Fruit fly (Drosophila melanogaster) whole organism, embryonic: ENCODE measurements around the gene drongo.

ENCODE experiments used
- Antp ChIP-seq: fragments of 200-800 bp; sonication (Bioruptor generic); optimal IDR thresholded peaks from 3 replicates; lab custom pipeline; 2016; ENCODE audit warnings: missing biosample characterization, missing genetic modification characterization
- Atf3 ChIP-seq: fragments of 200-800 bp; sonication (Bioruptor generic); optimal IDR thresholded peaks from 3 replicates; lab custom pipeline; 2016; ENCODE audit warnings: missing biosample characterization, missing genetic modification characterization
- Atf6 ChIP-seq: fragments of 200-800 bp; sonication (Bioruptor generic); IDR thresholded peaks from 2 replicates; pipeline ENCODE4 v1.3.6; 2022; ENCODE audit warnings: missing biosample characterization, missing genetic modification characterization
- B-H1 ChIP-seq: fragments of 200-800 bp; sonication (Bioruptor generic); IDR thresholded peaks from 3 replicates; pipeline ENCODE4 v1.3.6; 2022; ENCODE audit warnings: missing biosample characterization, missing genetic modification characterization
- Bdp1 ChIP-seq: fragments of 200-800 bp; sonication (Bioruptor generic); optimal IDR thresholded peaks from 3 replicates; lab custom pipeline; 2016; ENCODE audit warnings: missing biosample characterization, missing genetic modification characterization
- CG10366 ChIP-seq: fragments of 200-800 bp; sonication (Bioruptor generic); IDR thresholded peaks from 2 replicates; pipeline ENCODE4 v1.3.6; 2022; ENCODE audit warnings: missing biosample characterization, missing genetic modification characterization
- CG11093 ChIP-seq: fragments of 200-800 bp; sonication (Bioruptor generic); IDR thresholded peaks from 3 replicates; pipeline ENCODE4 v1.3.6; 2022; ENCODE audit warnings: missing biosample characterization, missing genetic modification characterization
- CG11723 ChIP-seq: fragments of 200-800 bp; sonication (Bioruptor generic); optimal IDR thresholded peaks from 2 replicates; lab custom pipeline; 2017; ENCODE audit warnings: missing biosample characterization, mild to moderate bottlenecking, missing genetic modification characterization
- CG12071 ChIP-seq: fragments of 200-800 bp; sonication (Bioruptor generic); optimal IDR thresholded peaks from 3 replicates; lab custom pipeline; 2018; ENCODE audit warnings: missing biosample characterization, mild to moderate bottlenecking, missing genetic modification characterization
- CG1233 ChIP-seq: fragments of 200-800 bp; sonication (Bioruptor generic); optimal IDR thresholded peaks from 4 replicates; lab custom pipeline; 2018; ENCODE audit warnings: missing biosample characterization, mild to moderate bottlenecking, missing genetic modification characterization
- CG13775 ChIP-seq: fragments of 200-800 bp; sonication (Bioruptor generic); optimal IDR thresholded peaks from 3 replicates; lab custom pipeline; 2017; ENCODE audit warnings: missing biosample characterization, mild to moderate bottlenecking, missing genetic modification characterization
- CG14667 ChIP-seq: fragments of 200-800 bp; sonication (Bioruptor generic); IDR thresholded peaks from 2 replicates; pipeline ENCODE4 v1.3.6; 2022; ENCODE audit warnings: missing biosample characterization, missing genetic modification characterization
- CG14965 ChIP-seq: fragments of 200-800 bp; sonication (Bioruptor generic); optimal IDR thresholded peaks from 2 replicates; lab custom pipeline; 2016; ENCODE audit warnings: missing biosample characterization, missing genetic modification characterization, borderline replicate concordance
- CG17328 ChIP-seq: fragments of 200-800 bp; sonication (Bioruptor generic); IDR thresholded peaks from 2 replicates; pipeline ENCODE4 v1.3.6; 2022; ENCODE audit warnings: missing biosample characterization, missing genetic modification characterization
- CG3281 ChIP-seq: fragments of 200-800 bp; sonication (Bioruptor generic); optimal IDR thresholded peaks from 3 replicates; lab custom pipeline; 2017; ENCODE audit warnings: missing biosample characterization, mild to moderate bottlenecking, missing genetic modification characterization
- CG33213 ChIP-seq: fragments of 200-800 bp; sonication (Bioruptor generic); optimal IDR thresholded peaks from 3 replicates; lab custom pipeline; 2016; ENCODE audit warnings: missing biosample characterization, missing genetic modification characterization
- CG3726 ChIP-seq: fragments of 200-800 bp; sonication (Bioruptor generic); IDR thresholded peaks from 3 replicates; pipeline ENCODE4, ENCODE4 v1.3.6; 2022; ENCODE audit warnings: missing biosample characterization, missing genetic modification characterization
- CG6272 ChIP-seq: fragments of 200-800 bp; sonication (Bioruptor generic); IDR thresholded peaks from 2 replicates; pipeline ENCODE4 v1.3.6; 2022; ENCODE audit warnings: missing biosample characterization, missing genetic modification characterization
- CG7357 ChIP-seq: fragments of 200-800 bp; sonication (Bioruptor generic); IDR thresholded peaks from 3 replicates; pipeline ENCODE4 v1.3.6; 2022; ENCODE audit warnings: missing biosample characterization, missing genetic modification characterization
- CG8924 ChIP-seq: fragments of 200-800 bp; optimal IDR thresholded peaks from 3 replicates; lab custom pipeline; 2019; ENCODE audit warnings: missing biosample characterization, mild to moderate bottlenecking, missing genetic modification characterization, moderate library complexity
- CG9932 ChIP-seq: fragments of 200-800 bp; sonication (Bioruptor generic); IDR thresholded peaks from 2 replicates; pipeline ENCODE4 v1.3.6; 2022; ENCODE audit warnings: missing biosample characterization, missing genetic modification characterization
- Ets65A ChIP-seq: fragments of 200-800 bp; sonication (Bioruptor generic); peaks from one replicate; lab custom pipeline; 2016; ENCODE audit warnings: missing biosample characterization, missing genetic modification characterization
- Fer1 ChIP-seq: fragments of 200-800 bp; sonication (Bioruptor generic); optimal IDR thresholded peaks from 2 replicates; lab custom pipeline; 2017; ENCODE audit warnings: missing biosample characterization, mild to moderate bottlenecking, missing genetic modification characterization
- HmgZ ChIP-seq: fragments of 200-800 bp; sonication (Bioruptor generic); optimal IDR thresholded peaks from 2 replicates; lab custom pipeline; 2018; ENCODE audit warnings: missing biosample characterization, mild to moderate bottlenecking, missing genetic modification characterization
- Hr3 ChIP-seq: fragments of 200-800 bp; sonication (Bioruptor generic); optimal IDR thresholded peaks from 3 replicates; lab custom pipeline; 2016; ENCODE audit warnings: missing biosample characterization, missing genetic modification characterization
- Lpt ChIP-seq: fragments of >200 bp; optimal IDR thresholded peaks from 2 replicates; lab custom pipeline; 2018; ENCODE audit warnings: missing biosample characterization, missing genetic modification characterization
- Max ChIP-seq: fragments of 200-800 bp; sonication (Bioruptor generic); optimal IDR thresholded peaks from 2 replicates; lab custom pipeline; 2016; ENCODE audit warnings: missing biosample characterization, mild to moderate bottlenecking, missing genetic modification characterization
- Mes4 ChIP-seq: fragments of 200-800 bp; sonication (Bioruptor generic); optimal IDR thresholded peaks from 2 replicates; lab custom pipeline; 2016; ENCODE audit warnings: missing biosample characterization, missing genetic modification characterization
- NC2α ChIP-seq: fragments of 200-800 bp; sonication (Bioruptor generic); optimal IDR thresholded peaks from 2 replicates; lab custom pipeline; 2016; ENCODE audit warnings: missing biosample characterization, missing genetic modification characterization
- Nf-YB ChIP-seq: fragments of 200-800 bp; sonication (Bioruptor generic); optimal IDR thresholded peaks from 3 replicates; lab custom pipeline; 2019; ENCODE audit warnings: missing biosample characterization, mild to moderate bottlenecking, missing genetic modification characterization, moderate library complexity
- Sry-δ ChIP-seq: fragments of 200-800 bp; sonication (Bioruptor generic); optimal IDR thresholded peaks from 2 replicates; lab custom pipeline; 2016; ENCODE audit warnings: missing biosample characterization, missing genetic modification characterization
- aop ChIP-seq: fragments of 200-800 bp; sonication (Bioruptor generic); IDR thresholded peaks from 2 replicates; pipeline ENCODE4 v1.3.6; 2022; ENCODE audit warnings: missing biosample characterization, missing genetic modification characterization
- ap ChIP-seq: fragments of 200-800 bp; sonication (Bioruptor generic); IDR thresholded peaks from 2 replicates; pipeline ENCODE4 v1.3.6; 2022; ENCODE audit warnings: missing biosample characterization, missing genetic modification characterization
- bab2 ChIP-seq: fragments of 200-800 bp; sonication (Bioruptor generic); optimal IDR thresholded peaks from 2 replicates; lab custom pipeline; 2016; ENCODE audit warnings: missing biosample characterization, missing genetic modification characterization
- bbx ChIP-seq: fragments of 200-800 bp; sonication (Bioruptor generic); IDR thresholded peaks from 2 replicates; pipeline ENCODE4 v1.3.6; 2022; ENCODE audit warnings: missing biosample characterization, missing genetic modification characterization; ENCODE audit not compliant: partially characterized antibody
- corto ChIP-seq: fragments of 200-800 bp; sonication (Bioruptor generic); optimal IDR thresholded peaks from 2 replicates; lab custom pipeline; 2016; ENCODE audit warnings: missing biosample characterization, mild to moderate bottlenecking, missing genetic modification characterization, moderate library complexity
- kah ChIP-seq: fragments of 200-800 bp; sonication (Bioruptor generic); optimal IDR thresholded peaks from 2 replicates; lab custom pipeline; 2018; ENCODE audit warnings: missing biosample characterization, mild to moderate bottlenecking, missing genetic modification characterization
- knrl ChIP-seq: fragments of 200-800 bp; sonication (Bioruptor generic); IDR thresholded peaks from 3 replicates; pipeline ENCODE4 v1.3.6; 2022; ENCODE audit warnings: missing biosample characterization, missing genetic modification characterization; ENCODE audit not compliant: partially characterized antibody
- maf-S ChIP-seq: fragments of 200-800 bp; sonication (Bioruptor generic); optimal IDR thresholded peaks from 2 replicates; lab custom pipeline; 2016; ENCODE audit warnings: missing biosample characterization, missing genetic modification characterization
- mam ChIP-seq: fragments of 200-800 bp; sonication (Bioruptor generic); optimal IDR thresholded peaks from 3 replicates; lab custom pipeline; 2016; ENCODE audit warnings: missing biosample characterization, missing genetic modification characterization
- org-1 ChIP-seq: fragments of 200-800 bp; sonication (Bioruptor generic); optimal IDR thresholded peaks from 2 replicates; lab custom pipeline; 2017; ENCODE audit warnings: missing biosample characterization, missing genetic modification characterization
- pum ChIP-seq: fragments of 200-800 bp; sonication (Bioruptor generic); optimal IDR thresholded peaks from 2 replicates; lab custom pipeline; 2016; ENCODE audit warnings: missing biosample characterization, missing genetic modification characterization
- ro ChIP-seq: fragments of 200-800 bp; sonication (Bioruptor generic); IDR thresholded peaks from 2 replicates; pipeline ENCODE4 v1.3.6; 2022; ENCODE audit warnings: missing biosample characterization, missing genetic modification characterization
- row ChIP-seq: fragments of 200-800 bp; sonication (Bioruptor generic); IDR thresholded peaks from 3 replicates; pipeline ENCODE4 v1.3.6; 2022; ENCODE audit warnings: missing biosample characterization, missing genetic modification characterization
- sc ChIP-seq, 3 experiments: fragments of >200 bp in 2 of 3; fragments of 200-800 bp in 1 of 3; sonication (Bioruptor generic) in 1 of 3; optimal IDR thresholded peaks; 2 replicates in 2 of 3; 3 replicates in 1 of 3; lab custom pipeline; 2017; ENCODE audit warnings: mild to moderate bottlenecking in 1 of 3, missing biosample characterization in 1 of 3, missing genetic modification characterization in 1 of 3, missing genetic modification reagents in 1 of 3
- tap ChIP-seq: fragments of 200-800 bp; optimal IDR thresholded peaks from 3 replicates; lab custom pipeline; 2019; ENCODE audit warnings: missing biosample characterization, mild to moderate bottlenecking, missing genetic modification characterization, moderate library complexity
- tgo ChIP-seq: fragments of 200-800 bp; sonication (Bioruptor generic); IDR thresholded peaks from 3 replicates; pipeline ENCODE4 v1.3.6; 2022; ENCODE audit warnings: missing biosample characterization, missing genetic modification characterization
- tup ChIP-seq: fragments of 200-800 bp; sonication (Bioruptor generic); optimal IDR thresholded peaks from 2 replicates; lab custom pipeline; 2016; ENCODE audit warnings: missing biosample characterization, mild to moderate bottlenecking, missing genetic modification characterization, moderate library complexity
- twi ChIP-seq: fragments of 200-800 bp; optimal IDR thresholded peaks from 2 replicates; lab custom pipeline; 2019; ENCODE audit warnings: missing biosample characterization, mild to moderate bottlenecking, missing genetic modification characterization, moderate library complexity
- vfl ChIP-seq: fragments of 200-800 bp; sonication (Bioruptor generic); optimal IDR thresholded peaks from 2 replicates; lab custom pipeline; 2016; ENCODE audit warnings: missing biosample characterization, missing genetic modification characterization

drongo gene

DNA sequence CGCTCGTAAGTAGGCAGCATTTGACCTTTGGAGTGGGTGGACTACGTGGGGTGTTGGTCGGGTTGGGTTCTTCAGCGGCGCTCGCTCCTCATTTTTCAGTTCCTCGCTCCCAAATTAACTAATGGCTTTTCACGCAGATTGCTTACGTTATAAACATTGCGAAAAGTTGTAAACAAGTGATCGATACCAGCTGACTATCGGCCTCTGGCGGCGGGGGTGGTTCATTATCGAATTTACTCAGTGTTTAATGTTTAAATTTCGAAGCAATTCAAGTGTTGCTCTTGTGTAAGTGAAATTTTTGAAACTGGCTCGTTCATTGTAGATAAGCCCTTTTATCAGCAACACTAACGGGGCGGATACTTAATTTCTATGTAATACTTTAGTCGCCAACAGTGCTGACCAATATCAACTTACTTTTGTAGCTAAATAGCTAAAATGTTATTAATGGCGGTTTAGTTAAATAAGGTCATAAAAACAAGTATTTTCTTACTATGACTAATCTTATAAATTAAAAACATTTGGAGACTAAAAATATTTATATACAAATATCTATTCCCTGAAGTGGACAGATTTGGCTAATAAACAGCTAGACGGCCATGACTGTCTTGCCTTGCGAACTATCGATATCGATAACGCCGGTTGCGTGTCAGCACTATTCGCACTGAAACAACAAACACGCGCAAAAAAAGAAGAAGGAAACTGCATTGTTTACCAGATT lies 31.4 kb downstream of the drongo start, which contains the start of the genes PGAP2 and Clp (continued):
- no peak for TF ChIP-seq Mes4 (GFP tag; lab: Kevin White, UChicago)
- peak; percentile 85 for TF ChIP-seq CG9932 (GFP tag; lab: Robert Waterston, UW)
- TF ChIP-seq Fer1 (GFP tag; lab: Kevin White, UChicago): peak; percentile 51
- peak; percentile 63 for TF ChIP-seq twi
- TF ChIP-seq tap (tag; lab: Kevin White, UChicago): no peak
- peak; percentile 80 for TF ChIP-seq tgo (GFP tag; lab: Robert Waterston, UW)
- TF ChIP-seq CG3726: 0 out of 3 replicates have a peak, but pooled peaks have one; percentile 16
- TF ChIP-seq knrl (GFP tag; lab: Robert Waterston, UW): peak; percentile 52; the same call in 2 of the 3 replicates
- TF ChIP-seq CG17328 (GFP tag; lab: Robert Waterston, UW): peak; percentile 70
- peak; percentile 30; the same call in 1 of the 2 replicates for TF ChIP-seq ro (GFP tag; lab: Robert Waterston, UW)
- peak; percentile 58; the same call in 2 of the 3 replicates for TF ChIP-seq CG11093 (GFP tag; lab: Robert Waterston, UW)
- no peak for TF ChIP-seq Atf3
- TF ChIP-seq corto (GFP tag; lab: Kevin White, UChicago): no peak
- TF ChIP-seq Antp (GFP tag; lab: Kevin White, UChicago): peak; percentile 31
- TF ChIP-seq CG12071 (GFP tag; lab: Kevin White, UChicago): no peak
- TF ChIP-seq CG14965 (GFP tag; lab: Kevin White, UChicago): no peak
- 0 out of 2 replicates have a peak, but pooled peaks have one; percentile 10 for TF ChIP-seq bbx (GFP tag; lab: Robert Waterston, UW)
- peak; percentile 20 for TF ChIP-seq Bdp1 (GFP tag; lab: Kevin White, UChicago)
- TF ChIP-seq bab2 (GFP tag; lab: Kevin White, UChicago): peak; percentile 57
- TF ChIP-seq maf-S (GFP tag; lab: Kevin White, UChicago): peak; percentile 3
- peak; percentile 51 for TF ChIP-seq Nf-YB (GFP tag; lab: Kevin White, UChicago)
- TF ChIP-seq org-1: peak; percentile 16
- peak; percentile 59; the same call in 1 of the 3 replicates for TF ChIP-seq CG7357
- TF ChIP-seq kah (GFP tag; lab: Kevin White, UChicago): no peak
- peak; percentile 64 for TF ChIP-seq mam (GFP tag; lab: Kevin White, UChicago)
- TF ChIP-seq CG13775 (GFP tag; lab: Kevin White, UChicago): peak; percentile 82
- TF ChIP-seq Ets65A: peak; percentile 95
- peak; percentile 74 for TF ChIP-seq CG1233 (GFP tag; lab: Kevin White, UChicago)
- peak; percentile 77 for TF ChIP-seq Sry-δ (GFP tag; lab: Kevin White, UChicago)
- TF ChIP-seq CG3281 (GFP tag; lab: Kevin White, UChicago): peak; percentile 56
- peak; percentile 72 for TF ChIP-seq Atf6 (GFP tag; lab: Robert Waterston, UW)
- TF ChIP-seq HmgZ (tag; lab: Kevin White, UChicago): peak; percentile 80
- no peak for TF ChIP-seq Lpt (GFP tag; lab: Kevin White, UChicago)
- peak; percentile 26 for TF ChIP-seq CG11723 (GFP tag; lab: Kevin White, UChicago)
- TF ChIP-seq CG10366 (GFP tag; lab: Robert Waterston, UW): peak; percentile 71
- peak; percentile 62; the same call in 1 of the 2 replicates for TF ChIP-seq ap (GFP tag; lab: Robert Waterston, UW)
- peak; percentile 94 for TF ChIP-seq row (GFP tag; lab: Robert Waterston, UW)
- TF ChIP-seq CG14667 (GFP tag; lab: Robert Waterston, UW): peak; percentile 53; the same call in 1 of the 2 replicates
- peak; percentile 13 for TF ChIP-seq tup
- TF ChIP-seq CG6272 (GFP tag; lab: Robert Waterston, UW): peak; percentile 62
- TF ChIP-seq vfl (GFP tag; lab: Kevin White, UChicago): peak; percentile 17
- peak; percentile 72 for TF ChIP-seq B-H1 (GFP tag; lab: Robert Waterston, UW)
- no peak for TF ChIP-seq sc (optimal IDR thresholded peaks at IDR 0.05; lab: Kevin White, UChicago)
- peak; percentile 45 for TF ChIP-seq sc (GFP tag; optimal IDR thresholded peaks at IDR 0.05; lab: Kevin White, UChicago)
- TF ChIP-seq aop: no peak
- peak; percentile 76 for TF ChIP-seq Hr3 (GFP tag; lab: Kevin White, UChicago)
- TF ChIP-seq Max: peak; percentile 61
- no peak for TF ChIP-seq CG33213 (GFP tag; lab: Kevin White, UChicago)
- peak; percentile 63 for TF ChIP-seq pum (GFP tag; lab: Kevin White, UChicago)
- peak; percentile 77 for TF ChIP-seq CG8924 (tag; lab: Kevin White, UChicago)
- TF ChIP-seq NC2α: no peak
